Fruit fly (Drosophila melanogaster): Measurements from ENCODE around the gene CG9411.

dm6 chrX:14493779-14494401 lies 14.0 kb upstream of the CG9411 start:
- no peak for TF ChIP-seq CG34367 (tag; optimal IDR thresholded peaks at IDR 0.05)
- peak; percentile 57 for TF ChIP-seq Pif1A (GFP tag; optimal IDR thresholded peaks at IDR 0.05)
- no peak for TF ChIP-seq CG10348 (GFP tag; IDR thresholded peaks at IDR 0.05)
- 0 out of 2 replicates have a peak, but pooled peaks have one; percentile 15 for TF ChIP-seq CG12605 (GFP tag; IDR thresholded peaks at IDR 0.05)
- peak; percentile 19 for TF ChIP-seq CG8159 (tag; optimal IDR thresholded peaks at IDR 0.05)
- 0 out of 2 replicates have a peak, but pooled peaks have one; percentile 22 for TF ChIP-seq CG32121 (GFP tag; IDR thresholded peaks at IDR 0.05)
- TF ChIP-seq Pif1B (GFP tag; optimal IDR thresholded peaks at IDR 0.05) = peak; percentile 66
- peak; percentile 12 for TF ChIP-seq CG15710 (tag; optimal IDR thresholded peaks at IDR 0.05)
- peak; percentile 12 for TF ChIP-seq CG8301 (tag; optimal IDR thresholded peaks at IDR 0.05)
- peak; percentile 27; the same call in 1 of the 2 replicates for TF ChIP-seq Ets98B (GFP tag; IDR thresholded peaks at IDR 0.05)
